Worm (Caenorhabditis elegans) whole organism, L3 larva: ENCODE data around the gene gcp-2.1.
"Not testable (repeated sequence)": the region's sequence is repeated elsewhere in the genome, so short reads cannot be mapped to it uniquely, and the experiment has no call there.

Experiments
- R02D3.7 ChIP-seq: fragments of 150-350 bp; optimal IDR thresholded peaks from 2 replicates; lab custom pipeline; 2014; ENCODE audit warnings: missing biosample characterization, missing genetic modification characterization
- ZK546.5 ChIP-seq: sonication (generic microtip); optimal IDR thresholded peaks from 2 replicates; lab custom pipeline; 2017; ENCODE audit warnings: missing biosample characterization, missing genetic modification characterization
- ama-1 ChIP-seq: fragments of 150-350 bp; optimal IDR thresholded peaks from 2 replicates; lab custom pipeline; 2018
- ceh-16 ChIP-seq: sonication (generic microtip); optimal IDR thresholded peaks from 2 replicates; lab custom pipeline; 2017; ENCODE audit warnings: missing biosample characterization, missing genetic modification characterization
- ceh-28 ChIP-seq: fragments of 150-350 bp; optimal IDR thresholded peaks from 2 replicates; lab custom pipeline; 2014; ENCODE audit warnings: missing biosample characterization, missing genetic modification reagents, missing genetic modification characterization
- daf-12 ChIP-seq: fragments of 150-350 bp; optimal IDR thresholded peaks from 2 replicates; lab custom pipeline; 2014; ENCODE audit warnings: missing biosample characterization, missing genetic modification reagents, missing genetic modification characterization
- egl-27 ChIP-seq: sonication (generic microtip); optimal IDR thresholded peaks from 4 replicates; lab custom pipeline; 2017; ENCODE audit warnings: missing biosample characterization, missing genetic modification reagents, missing genetic modification characterization
- egl-5 ChIP-seq: fragments of 150-350 bp; optimal IDR thresholded peaks from 2 replicates; lab custom pipeline; 2017; ENCODE audit warnings: missing biosample characterization, missing genetic modification reagents, missing genetic modification characterization, inconsistent platforms
- elt-1 ChIP-seq: fragments of 150-350 bp; optimal IDR thresholded peaks from 2 replicates; lab custom pipeline; 2014; ENCODE audit warnings: missing biosample characterization, missing genetic modification characterization
- elt-2 ChIP-seq: sonication (generic microtip); optimal IDR thresholded peaks from 2 replicates; lab custom pipeline; 2016; ENCODE audit warnings: missing genetic modification reagents, mild to moderate bottlenecking, missing genetic modification characterization, missing compliant biosample characterization
- elt-3 ChIP-seq, 3 experiments: fragments of 150-350 bp in 1 of 3; sonication (generic microtip) in 2 of 3; optimal IDR thresholded peaks; 2 replicates in 2 of 3; 4 replicates in 1 of 3; lab custom pipeline; 2014 to 2017; ENCODE audit warnings: missing biosample characterization in 3 of 3, missing genetic modification characterization in 3 of 3
- eor-1 ChIP-seq, 2 experiments: fragments of 150-350 bp; optimal IDR thresholded peaks; 2 replicates each; lab custom pipeline; 2014 to 2018; ENCODE audit warnings: missing biosample characterization in 2 of 2, missing genetic modification characterization in 2 of 2
- fkh-10 ChIP-seq: sonication (generic microtip); optimal IDR thresholded peaks from 2 replicates; lab custom pipeline; 2017; ENCODE audit warnings: missing biosample characterization, missing genetic modification reagents, missing genetic modification characterization
- fkh-2 ChIP-seq: fragments of 150-350 bp; optimal IDR thresholded peaks from 2 replicates; lab custom pipeline; 2014; ENCODE audit warnings: missing biosample characterization, missing genetic modification reagents, missing genetic modification characterization
- lin-39 ChIP-seq: fragments of 150-350 bp; optimal IDR thresholded peaks from 2 replicates; lab custom pipeline; 2018; ENCODE audit warnings: missing biosample characterization, missing genetic modification reagents, missing genetic modification characterization
- nfya-1 ChIP-seq: sonication (generic microtip); optimal IDR thresholded peaks from 2 replicates; lab custom pipeline; 2017; ENCODE audit warnings: missing genetic modification characterization, mild to moderate bottlenecking, missing compliant biosample characterization, antibody characterized with exemption, moderate library complexity; ENCODE audit not compliant: insufficient read depth
- nhr-11 ChIP-seq: fragments of 150-350 bp; optimal IDR thresholded peaks from 2 replicates; lab custom pipeline; 2014; ENCODE audit warnings: missing biosample characterization, missing genetic modification characterization
- nhr-23 ChIP-seq: fragments of 150-350 bp; optimal IDR thresholded peaks from 2 replicates; lab custom pipeline; 2014; ENCODE audit warnings: missing biosample characterization, missing genetic modification reagents, missing genetic modification characterization
- nhr-237 ChIP-seq: fragments of 150-350 bp; optimal IDR thresholded peaks from 2 replicates; lab custom pipeline; 2014; ENCODE audit warnings: missing biosample characterization, missing genetic modification characterization
- nhr-25 ChIP-seq: sonication (generic microtip); optimal IDR thresholded peaks from 2 replicates; lab custom pipeline; 2017; ENCODE audit warnings: missing biosample characterization, missing genetic modification characterization
- nhr-28 ChIP-seq: fragments of 150-350 bp; optimal IDR thresholded peaks from 2 replicates; lab custom pipeline; 2014; ENCODE audit warnings: missing biosample characterization, missing genetic modification characterization
- nhr-67 ChIP-seq: fragments of 150-350 bp; optimal IDR thresholded peaks from 2 replicates; lab custom pipeline; 2014; ENCODE audit warnings: missing biosample characterization, missing genetic modification characterization
- nhr-76 ChIP-seq: fragments of 150-350 bp; sonication (generic microtip); optimal IDR thresholded peaks from 5 replicates; lab custom pipeline; 2014; ENCODE audit warnings: missing biosample characterization, missing genetic modification characterization
- nhr-77 ChIP-seq: fragments of 150-350 bp; optimal IDR thresholded peaks from 2 replicates; lab custom pipeline; 2014; ENCODE audit warnings: missing biosample characterization, missing genetic modification characterization
- pqm-1 ChIP-seq: fragments of 150-350 bp; optimal IDR thresholded peaks from 2 replicates; lab custom pipeline; 2017; ENCODE audit warnings: missing biosample characterization, missing genetic modification characterization, inconsistent platforms
- sea-2 ChIP-seq: fragments of 150-350 bp; sonication (generic microtip); optimal IDR thresholded peaks from 4 replicates; lab custom pipeline; 2014; ENCODE audit warnings: missing biosample characterization, missing genetic modification reagents, missing genetic modification characterization
- skn-1 ChIP-seq: fragments of 150-350 bp; optimal IDR thresholded peaks from 2 replicates; lab custom pipeline; 2014; ENCODE audit warnings: missing biosample characterization, missing genetic modification characterization
- snpc-4 ChIP-seq: fragments of 150-350 bp; optimal IDR thresholded peaks from 2 replicates; lab custom pipeline; 2014; ENCODE audit warnings: missing biosample characterization, missing genetic modification characterization
- tbx-2 ChIP-seq: sonication (generic microtip); optimal IDR thresholded peaks from 2 replicates; lab custom pipeline; 2016; ENCODE audit warnings: mild to moderate bottlenecking, missing genetic modification characterization, missing compliant biosample characterization
- unc-39 ChIP-seq: sonication (generic microtip); optimal IDR thresholded peaks from 4 replicates; lab custom pipeline; 2017; ENCODE audit warnings: missing biosample characterization, missing genetic modification characterization
- unc-62 ChIP-seq: fragments of 150-350 bp; sonication (generic microtip); optimal IDR thresholded peaks from 4 replicates; lab custom pipeline; 2014; ENCODE audit warnings: missing biosample characterization, missing genetic modification reagents, missing genetic modification characterization
- zag-1 ChIP-seq: fragments of 150-350 bp; optimal IDR thresholded peaks from 2 replicates; lab custom pipeline; 2014; ENCODE audit warnings: missing biosample characterization, missing genetic modification characterization
- ztf-11 ChIP-seq: fragments of 150-350 bp; optimal IDR thresholded peaks from 2 replicates; lab custom pipeline; 2014; ENCODE audit warnings: missing biosample characterization, missing genetic modification characterization
- ztf-4 ChIP-seq: fragments of 150-350 bp; optimal IDR thresholded peaks from 2 replicates; lab custom pipeline; 2014; ENCODE audit warnings: missing biosample characterization, missing genetic modification characterization

gcp-2.1 gene

DNA sequence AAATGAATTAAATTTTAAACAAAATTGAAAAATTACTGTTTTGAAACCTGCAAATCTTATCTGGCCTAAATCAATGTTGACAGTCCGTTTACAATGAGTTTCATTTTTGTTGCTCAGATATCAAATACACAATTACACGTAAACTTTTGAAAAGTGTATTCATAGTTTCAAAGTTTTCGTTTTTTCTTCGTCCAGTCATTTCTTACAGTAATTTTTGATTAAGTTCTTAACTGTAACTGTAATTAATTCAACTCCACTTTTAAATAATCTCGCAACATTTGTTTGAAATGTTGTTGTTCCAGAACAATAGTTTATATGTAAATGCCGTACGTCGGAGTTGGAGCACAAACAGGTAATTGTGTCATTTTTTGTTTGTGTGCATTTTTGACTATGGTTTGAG is at the start of gene gcp-2.1:
gcp-2.1 (plus strand) TSS at position 301 of the 400 bp plus-strand sequence.
- TF ChIP-seq nhr-237 (tag; lab: Kevin White, UChicago) (no peak), sea-2 (GFP tag; lab: Kevin White, UChicago) (no peak), fkh-10 (GFP tag; lab: Kevin White, UChicago) (no peak), ztf-11 (tag; lab: Kevin White, UChicago) (no peak), snpc-4 (tag; lab: Kevin White, UChicago) (no peak), unc-62 (GFP tag; lab: Kevin White, UChicago) (no peak), daf-12 (tag; lab: Kevin White, UChicago) (no peak), nhr-25 (tag; lab: Kevin White, UChicago) (no peak), nhr-11 (tag; lab: Kevin White, UChicago) (no peak), nhr-67 (tag; lab: Kevin White, UChicago) (no peak), nhr-76 (tag; lab: Kevin White, UChicago) (no peak), ztf-4 (tag; lab: Kevin White, UChicago) (no peak), egl-27 (no peak)

- TF ChIP-seq elt-2 (tag; lab: Kevin White, UChicago) (no peak), elt-3 (tag; optimal IDR thresholded peaks at IDR 0.05; lab: Kevin White, UChicago) (no peak), ZK546.5 (tag; lab: Kevin White, UChicago) (no peak), ceh-28 (tag; lab: Kevin White, UChicago) (peak; percentile 78)
These were observed 30.1 kb upstream of the gcp-2.1 start for ce11 chrX:271509-271908.

DNA sequence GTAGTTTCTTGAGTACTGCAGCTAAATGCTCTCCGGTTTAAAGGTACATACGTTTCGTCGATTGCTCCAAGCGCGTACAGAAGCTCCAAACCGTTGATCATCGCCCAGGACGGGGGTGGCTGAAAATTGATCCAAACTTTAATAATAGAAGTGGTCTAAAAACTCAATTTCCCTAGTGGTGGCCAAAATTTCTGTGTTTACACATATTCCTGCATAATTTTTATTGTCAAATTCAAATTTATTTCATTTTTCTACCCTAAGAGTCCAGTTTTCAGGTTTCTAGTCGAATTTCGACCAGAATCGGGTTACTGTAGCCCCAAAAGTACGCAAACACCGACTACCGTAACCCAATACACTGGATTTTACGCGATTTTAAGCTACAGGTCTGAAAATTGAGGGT is 27.7 kb upstream of the gcp-2.1 start, which contains the start of gene Y108F1.5:
Y108F1.5 (minus strand) TSS at position 101 of the 400 bp plus-strand sequence.
- not testable (repeated sequence) for TF ChIP-seq R02D3.7 (tag; lab: Kevin White, UChicago); unc-39; eor-1 (tag; optimal IDR thresholded peaks at IDR 0.05; lab: Kevin White, UChicago)

ce11 chrX:286116-286515 is 15.5 kb upstream of the gcp-2.1 start, which contains the start of gene Y47C4A.1:
Y47C4A.1 (minus strand) TSS chrX:286216.
- TF ChIP-seq ama-1; pqm-1 (tag; lab: Kevin White, UChicago); fkh-2 (tag; lab: Kevin White, UChicago): not testable (repeated sequence)
- TF ChIP-seq, all 47 proteins: peak for 0; not testable (repeated sequence) for 47

ce11 chrX:295726-296125 is 5.9 kb upstream of the gcp-2.1 start:
- TF ChIP-seq nhr-23 (tag; lab: Kevin White, UChicago) (peak; percentile 50), zag-1 (no peak), ceh-28 (tag; lab: Kevin White, UChicago) (no peak), nhr-11 (tag; lab: Kevin White, UChicago) (no peak), nhr-67 (tag; lab: Kevin White, UChicago) (no peak)
- TF ChIP-seq, all 47 proteins: peak for 1

DNA sequence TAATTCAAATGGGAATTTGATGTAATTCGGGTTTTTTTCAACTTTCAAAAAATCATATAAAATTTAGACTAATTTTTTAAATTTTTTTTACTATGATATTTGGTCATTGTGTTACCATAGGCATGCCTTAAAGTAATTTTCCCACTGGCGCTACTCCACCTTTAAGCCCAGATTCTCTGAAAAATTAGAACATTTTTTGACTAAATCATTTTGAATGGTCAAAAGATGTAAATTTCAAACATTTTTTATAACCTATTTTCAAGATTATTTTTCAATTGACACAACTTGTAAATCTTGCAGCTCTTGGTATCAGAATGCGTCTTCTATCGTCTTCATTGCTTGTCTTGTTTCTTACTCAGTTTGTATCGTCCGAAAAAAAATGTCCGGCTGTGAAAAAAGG is 4.7 kb upstream of the gcp-2.1 start, which contains the start of gene R57.2:
R57.2 (plus strand) TSS at position 301 of the 400 bp plus-strand sequence.
- TF ChIP-seq R02D3.7 (tag; lab: Kevin White, UChicago): no peak
- TF ChIP-seq fkh-10 (GFP tag; lab: Kevin White, UChicago): no peak

DNA sequence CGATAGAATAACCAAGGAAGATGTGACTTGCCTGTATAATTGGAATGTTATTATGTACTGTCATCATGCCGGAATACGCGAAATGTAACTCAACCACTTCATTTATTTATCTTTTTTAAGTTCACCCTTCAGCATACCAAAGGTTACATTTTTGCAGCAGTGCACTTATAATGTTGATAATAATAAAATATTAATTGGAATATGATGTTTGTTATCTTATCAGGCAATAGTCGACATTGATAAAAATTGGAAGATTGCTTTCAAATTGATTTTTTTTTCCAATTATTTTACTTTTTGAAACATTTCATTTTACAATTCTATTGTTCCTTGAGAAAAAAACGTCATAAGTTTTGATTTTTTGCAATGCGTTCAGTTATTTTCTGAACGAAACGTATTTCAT is 2.5 kb upstream of the gcp-2.1 start:
- TF ChIP-seq elt-2 (tag; lab: Kevin White, UChicago): peak; percentile 83
- peak; percentile 75 for TF ChIP-seq pqm-1 (tag; lab: Kevin White, UChicago)
- TF ChIP-seq nhr-76 (tag; lab: Kevin White, UChicago): no peak

- TF ChIP-seq nfya-1 (no peak), nhr-237 (tag; lab: Kevin White, UChicago) (no peak), ceh-28 (tag; lab: Kevin White, UChicago) (no peak), nhr-28 (no peak), unc-39 (no peak), ceh-16 (tag; lab: Kevin White, UChicago) (no peak), unc-62 (GFP tag; lab: Kevin White, UChicago) (no peak), nhr-76 (tag; lab: Kevin White, UChicago) (no peak), tbx-2 (tag; lab: Kevin White, UChicago) (no peak), egl-5 (tag; lab: Kevin White, UChicago) (no peak), sea-2 (GFP tag; lab: Kevin White, UChicago) (no peak), ztf-11 (tag; lab: Kevin White, UChicago) (no peak), egl-27 (no peak), pqm-1 (tag; lab: Kevin White, UChicago) (no peak), nhr-77 (tag; lab: Kevin White, UChicago) (no peak), lin-39 (tag; lab: Kevin White, UChicago) (no peak), elt-1 (no peak), skn-1 (tag; lab: Kevin White, UChicago) (no peak)
These were observed 1.4 kb upstream of the gcp-2.1 start for ce11 chrX:300250-300649.
